Worm (Caenorhabditis elegans): ENCODE measurements around the gene Y73B3A.20.
"Not testable (repeated sequence)": the region's sequence is repeated elsewhere in the genome, so short reads cannot be mapped to it uniquely, and the experiment has no call there.

Gene Y73B3A.20

ce11 chrX:47484-47883 is at the start of gene Y73B3A.20:
Gene Y73B3A.20, plus strand, starts transcription at chrX:47690.
- TF ChIP-seq ama-1 (optimal IDR thresholded peaks at IDR 0.05); C38D4.7 (GFP tag; optimal IDR thresholded peaks at IDR 0.05); ceh-34 (tag; optimal IDR thresholded peaks at IDR 0.05): not testable (repeated sequence)

- TF ChIP-seq pag-3 (tag; optimal IDR thresholded peaks at IDR 0.05; ENCODE audit: borderline replicate concordance) (no peak), pros-1 (tag; optimal IDR thresholded peaks at IDR 0.05) (no peak)
These were observed 37.3 kb upstream of the Y73B3A.20 start for ce11 chrX:10192-10591.

ce11 chrX:11145-11752 is 36.2 kb upstream of the Y73B3A.20 start:
- TF ChIP-seq elt-2 (tag; optimal IDR thresholded peaks at IDR 0.05): peak; percentile 87

- TF ChIP-seq hlh-30 (tag; optimal IDR thresholded peaks at IDR 0.05; ENCODE audit: insufficient read depth); hlh-15 (tag; optimal IDR thresholded peaks at IDR 0.05); ceh-31 (tag; optimal IDR thresholded peaks at IDR 0.05): not testable (repeated sequence)
These were observed 657 bp upstream of the Y73B3A.20 start, which contains the start of gene Y73B3A.1 for ce11 chrX:46833-47232. Gene Y73B3A.1, minus strand, starts transcription at chrX:46933.

ce11 chrX:84602-85001 is 37.1 kb downstream of the Y73B3A.20 start:
- TF ChIP-seq hlh-13 (GFP tag; optimal IDR thresholded peaks at IDR 0.05) (no peak), hlh-30 (tag; optimal IDR thresholded peaks at IDR 0.05; ENCODE audit: insufficient read depth) (no peak), ceh-19 (GFP tag; optimal IDR thresholded peaks at IDR 0.05) (no peak), hlh-15 (tag; optimal IDR thresholded peaks at IDR 0.05) (no peak), fkh-10 (GFP tag; optimal IDR thresholded peaks at IDR 0.05) (no peak), Y22D7AL.16 (tag; optimal IDR thresholded peaks at IDR 0.05) (no peak), dmd-4 (tag; optimal IDR thresholded peaks at IDR 0.05; ENCODE audit: borderline replicate concordance) (no peak), eyg-1 (tag; optimal IDR thresholded peaks at IDR 0.05) (no peak), pqm-1 (tag; optimal IDR thresholded peaks at IDR 0.05) (no peak), pag-3 (tag; optimal IDR thresholded peaks at IDR 0.05; ENCODE audit: borderline replicate concordance) (no peak), che-1 (tag; optimal IDR thresholded peaks at IDR 0.05) (no peak), ttx-3 (tag; optimal IDR thresholded peaks at IDR 0.05) (no peak), lin-11 (tag; optimal IDR thresholded peaks at IDR 0.05) (no peak), elt-4 (tag; optimal IDR thresholded peaks at IDR 0.05) (no peak), ceh-48 (tag; optimal IDR thresholded peaks at IDR 0.05) (no peak)

ce11 chrX:88905-89304 is 41.4 kb downstream of the Y73B3A.20 start:
- TF ChIP-seq pha-2 (tag; optimal IDR thresholded peaks at IDR 0.05): no peak
- TF ChIP-seq unc-86 (tag; optimal IDR thresholded peaks at IDR 0.05): no peak
- TF ChIP-seq ceh-6 (GFP tag; optimal IDR thresholded peaks at IDR 0.05): no peak
- TF ChIP-seq pha-4 (tag; optimal IDR thresholded peaks at IDR 0.05): no peak
- TF ChIP-seq ref-2 (tag; optimal IDR thresholded peaks at IDR 0.05): no peak
- no peak for TF ChIP-seq hlh-8 (tag; optimal IDR thresholded peaks at IDR 0.05)
- no peak for TF ChIP-seq ceh-30 (tag; optimal IDR thresholded peaks at IDR 0.05)
- no peak for TF ChIP-seq ceh-24 (tag; optimal IDR thresholded peaks at IDR 0.05)
- TF ChIP-seq npax-4 (tag; optimal IDR thresholded peaks at IDR 0.05): no peak
- TF ChIP-seq tbx-7 (tag; optimal IDR thresholded peaks at IDR 0.05): no peak
- TF ChIP-seq sox-2 (GFP tag; IDR thresholded peaks at IDR 0.05): no peak
